Worm (Caenorhabditis elegans) whole organism, L3 larva: ENCODE results near the gene kel-8.

Source experiments
- ama-1 ChIP-seq: fragments of 150-350 bp; optimal IDR thresholded peaks from 2 replicates; lab custom pipeline; 2018
- elt-3 ChIP-seq, 3 experiments: fragments of 150-350 bp in 1 of 3; sonication (generic microtip) in 2 of 3; optimal IDR thresholded peaks; 2 replicates in 2 of 3; 4 replicates in 1 of 3; lab custom pipeline; 2014 to 2017; ENCODE audit warnings: missing biosample characterization in 3 of 3, missing genetic modification characterization in 3 of 3
- fkh-2 ChIP-seq: fragments of 150-350 bp; optimal IDR thresholded peaks from 2 replicates; lab custom pipeline; 2014; ENCODE audit warnings: missing biosample characterization, missing genetic modification reagents, missing genetic modification characterization
- hmg-11 ChIP-seq: sonication (generic microtip); optimal IDR thresholded peaks from 2 replicates; lab custom pipeline; 2016; ENCODE audit warnings: missing genetic modification characterization, missing compliant biosample characterization
- lin-39 ChIP-seq: fragments of 150-350 bp; optimal IDR thresholded peaks from 2 replicates; lab custom pipeline; 2018; ENCODE audit warnings: missing biosample characterization, missing genetic modification reagents, missing genetic modification characterization
- mml-1 ChIP-seq: fragments of 150-350 bp; sonication (generic microtip); optimal IDR thresholded peaks from 3 replicates; lab custom pipeline; 2014; ENCODE audit warnings: missing biosample characterization, missing genetic modification characterization
- nfya-1 ChIP-seq: sonication (generic microtip); optimal IDR thresholded peaks from 2 replicates; lab custom pipeline; 2017; ENCODE audit warnings: missing genetic modification characterization, mild to moderate bottlenecking, missing compliant biosample characterization, antibody characterized with exemption, moderate library complexity; ENCODE audit not compliant: insufficient read depth
- nhr-12 ChIP-seq: fragments of 150-350 bp; optimal IDR thresholded peaks from 2 replicates; lab custom pipeline; 2014; ENCODE audit warnings: missing biosample characterization, missing genetic modification characterization
- nhr-76 ChIP-seq: fragments of 150-350 bp; sonication (generic microtip); optimal IDR thresholded peaks from 5 replicates; lab custom pipeline; 2014; ENCODE audit warnings: missing biosample characterization, missing genetic modification characterization
- pqm-1 ChIP-seq: fragments of 150-350 bp; optimal IDR thresholded peaks from 2 replicates; lab custom pipeline; 2017; ENCODE audit warnings: missing biosample characterization, missing genetic modification characterization, inconsistent platforms
- sea-2 ChIP-seq: fragments of 150-350 bp; sonication (generic microtip); optimal IDR thresholded peaks from 4 replicates; lab custom pipeline; 2014; ENCODE audit warnings: missing biosample characterization, missing genetic modification reagents, missing genetic modification characterization
- unc-39 ChIP-seq: sonication (generic microtip); optimal IDR thresholded peaks from 4 replicates; lab custom pipeline; 2017; ENCODE audit warnings: missing biosample characterization, missing genetic modification characterization
- unc-62 ChIP-seq: fragments of 150-350 bp; sonication (generic microtip); optimal IDR thresholded peaks from 4 replicates; lab custom pipeline; 2014; ENCODE audit warnings: missing biosample characterization, missing genetic modification reagents, missing genetic modification characterization
- ztf-4 ChIP-seq: fragments of 150-350 bp; optimal IDR thresholded peaks from 2 replicates; lab custom pipeline; 2014; ENCODE audit warnings: missing biosample characterization, missing genetic modification characterization

DNA sequence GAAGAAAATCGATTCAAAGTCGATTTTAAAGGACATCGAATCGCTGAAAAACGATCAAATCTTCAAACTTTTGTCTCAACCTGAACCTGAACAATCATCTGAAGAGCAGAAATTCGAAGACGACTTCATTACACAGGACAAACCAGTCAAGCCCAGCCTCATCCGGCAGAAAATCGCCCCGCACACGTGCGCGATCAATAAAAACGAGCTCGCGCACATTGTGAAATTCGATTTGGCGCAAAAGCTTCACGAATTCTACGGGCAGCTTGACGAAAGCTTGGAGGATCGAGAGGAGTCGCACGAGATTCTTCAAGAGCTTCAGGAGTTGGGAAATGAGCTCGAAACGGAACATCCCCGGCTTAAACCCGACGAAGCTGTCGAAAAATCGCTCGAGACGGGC, 32.2 kb upstream of the kel-8 start, which contains the start of gene W02H5.2:
- TF ChIP-seq unc-39 (tag; lab: Kevin White, UChicago) (no peak), sea-2 (GFP tag; lab: Kevin White, UChicago) (no peak), elt-3 (tag; optimal IDR thresholded peaks at IDR 0.05; lab: Kevin White, UChicago) (no peak), ama-1 (no peak), nhr-76 (no peak), lin-39 (tag; lab: Kevin White, UChicago) (no peak), unc-62 (GFP tag; lab: Kevin White, UChicago) (no peak), pqm-1 (tag; lab: Kevin White, UChicago) (no peak), hmg-11 (no peak), fkh-2 (tag; lab: Kevin White, UChicago) (no peak), mml-1 (tag; lab: Kevin White, UChicago) (no peak), ztf-4 (no peak), nhr-12 (tag; lab: Kevin White, UChicago) (no peak), nfya-1 (tag; lab: Kevin White, UChicago) (no peak)
